Fruit fly (Drosophila melanogaster): Measurements from ENCODE around the gene Ubc84D.

Gene Ubc84D

DNA sequence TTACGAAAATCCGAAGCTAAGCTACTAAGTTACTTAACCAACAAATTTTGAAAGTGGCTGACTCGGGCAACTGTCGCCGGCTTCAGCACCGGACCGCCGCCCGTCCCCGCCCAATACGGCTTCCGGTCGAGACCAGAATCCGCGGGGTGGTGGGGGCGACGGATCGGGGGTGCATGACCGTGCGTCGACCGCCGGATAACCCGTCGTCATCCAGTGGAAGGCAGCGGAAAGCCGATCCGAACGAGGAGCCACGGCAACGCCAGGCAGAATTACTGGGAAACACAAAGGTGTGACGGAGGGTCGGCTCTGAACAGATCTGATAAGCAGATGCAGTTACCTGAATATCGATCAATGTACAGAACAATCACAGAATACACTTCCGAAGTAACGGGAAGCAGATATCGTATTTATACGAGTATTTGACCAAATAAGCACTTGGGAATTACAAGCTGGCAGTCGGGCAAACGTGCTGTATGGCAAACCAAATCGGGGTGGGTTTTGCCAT, 44.6 kb downstream of the Ubc84D start (continued):
- TF ChIP-seq Ets97D (GFP tag; optimal IDR thresholded peaks at IDR 0.05) (peak; percentile 71), CG15601 (tag; optimal IDR thresholded peaks at IDR 0.05) (peak; percentile 70), wor (GFP tag; IDR thresholded peaks at IDR 0.05) (no peak), ab (GFP tag; optimal IDR thresholded peaks at IDR 0.05) (no peak), CG18476 (GFP tag; optimal IDR thresholded peaks at IDR 0.05) (peak; percentile 35), br (optimal IDR thresholded peaks at IDR 0.05) (no peak), ewg (GFP tag; optimal IDR thresholded peaks at IDR 0.05) (peak; percentile 7), ac (GFP tag; optimal IDR thresholded peaks at IDR 0.05) (peak; percentile 50), onecut (GFP tag; IDR thresholded peaks at IDR 0.05) (peak; percentile 86), CG11247 (GFP tag; IDR thresholded peaks at IDR 0.05) (0 out of 2 replicates have a peak, but pooled peaks have one; percentile 35), D19B (GFP tag; optimal IDR thresholded peaks at IDR 0.05) (peak; percentile 4), ranshi (GFP tag; IDR thresholded peaks at IDR 0.05) (peak; percentile 33; the same call in 1 of the 2 replicates), zen2 (GFP tag; IDR thresholded peaks at IDR 0.05; ENCODE audit: partially characterized antibody) (peak; percentile 92), sim (GFP tag; IDR thresholded peaks at IDR 0.05) (no peak), org-1 (GFP tag; optimal IDR thresholded peaks at IDR 0.05) (peak; percentile 51), CG7963 (GFP tag; IDR thresholded peaks at IDR 0.05; ENCODE audit: partially characterized antibody) (peak; percentile 99), rib (GFP tag; IDR thresholded peaks at IDR 0.05) (peak; percentile 80), CG13624 (GFP tag; optimal IDR thresholded peaks at IDR 0.05) (peak; percentile 40), CG1529 (GFP tag; optimal IDR thresholded peaks at IDR 0.05) (peak; percentile 54), CG15696 (tag; optimal IDR thresholded peaks at IDR 0.05) (peak; percentile 49), CG17359 (tag; optimal IDR thresholded peaks at IDR 0.05) (peak; percentile 42), NfI (GFP tag; optimal IDR thresholded peaks at IDR 0.05) (peak; percentile 54), CG4820 (GFP tag; optimal IDR thresholded peaks at IDR 0.05) (no peak), stwl (tag; optimal IDR thresholded peaks at IDR 0.05) (no peak), CG4424 (GFP tag; optimal IDR thresholded peaks at IDR 0.05) (peak; percentile 16), lilli (GFP tag; optimal IDR thresholded peaks at IDR 0.05) (peak; percentile 51), eve (GFP tag; optimal IDR thresholded peaks at IDR 0.05) (no peak), z (GFP tag; IDR thresholded peaks at IDR 0.05) (peak; percentile 53; the same call in 1 of the 3 replicates), bsh (GFP tag; optimal IDR thresholded peaks at IDR 0.05) (peak; percentile 52 to 61), otp (GFP tag; IDR thresholded peaks at IDR 0.05) (peak; percentile 74; the same call in 1 of the 3 replicates), CG7987 (GFP tag; optimal IDR thresholded peaks at IDR 0.05) (peak; percentile 34), Ets65A (GFP tag) (peak; percentile 22), CG5245 (GFP tag; optimal IDR thresholded peaks at IDR 0.05) (peak; percentile 39), CG8765 (GFP tag; IDR thresholded peaks at IDR 0.05) (peak; percentile 50), CG13123 (GFP tag; optimal IDR thresholded peaks at IDR 0.05) (no peak), mld (GFP tag; IDR thresholded peaks at IDR 0.05; ENCODE audit: partially characterized antibody) (peak; percentile 99), CG9437 (GFP tag; optimal IDR thresholded peaks at IDR 0.05) (no peak), Atf-2 (GFP tag; optimal IDR thresholded peaks at IDR 0.05) (peak; percentile 3), Spps (tag; optimal IDR thresholded peaks at IDR 0.05) (peak; percentile 17), tio (GFP tag; optimal IDR thresholded peaks at IDR 0.05) (no peak), fu2 (GFP tag; optimal IDR thresholded peaks at IDR 0.05) (peak; percentile 39), gfzf (GFP tag; optimal IDR thresholded peaks at IDR 0.05) (no peak), CG10654 (GFP tag; optimal IDR thresholded peaks at IDR 0.05) (peak; percentile 22), HLH54F (GFP tag; optimal IDR thresholded peaks at IDR 0.05) (peak; percentile 41), crc (GFP tag; optimal IDR thresholded peaks at IDR 0.05) (peak; percentile 1), CG12071 (GFP tag; optimal IDR thresholded peaks at IDR 0.05) (peak; percentile 84), pnt (GFP tag; optimal IDR thresholded peaks at IDR 0.05) (peak; percentile 45), CTCF (GFP tag; optimal IDR thresholded peaks at IDR 0.05) (peak; percentile 31), lab (GFP tag; optimal IDR thresholded peaks at IDR 0.05) (peak; percentile 86), CG10267 (tag; optimal IDR thresholded peaks at IDR 0.05) (no peak), CG2678 (tag; optimal IDR thresholded peaks at IDR 0.05) (peak; percentile 44)
